Worm (Caenorhabditis elegans): Measurements from ENCODE around the gene csr-1.

The csr-1 gene

DNA sequence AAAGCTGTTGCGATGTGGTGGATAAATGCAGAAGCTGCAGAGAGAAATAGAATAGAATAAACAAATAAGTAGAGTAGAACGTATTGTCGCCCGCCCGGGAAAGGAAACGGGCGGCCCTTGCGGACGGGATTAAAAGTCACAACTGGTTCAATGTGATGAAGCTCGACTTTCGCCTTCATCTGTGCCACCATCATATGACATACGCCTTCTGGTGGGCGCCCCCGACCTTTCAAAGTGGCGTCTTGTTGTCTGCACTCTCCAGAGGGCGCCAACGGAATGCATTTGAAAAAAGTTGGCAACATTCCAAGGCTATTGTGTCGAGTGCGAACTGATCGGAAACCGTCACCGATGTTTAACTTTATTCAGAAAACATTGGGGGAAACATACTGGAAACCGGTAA, 13.8 kb upstream of the csr-1 start:
- no peak for TF ChIP-seq pag-3 (tag; optimal IDR thresholded peaks at IDR 0.05; ENCODE audit: borderline replicate concordance)
- TF ChIP-seq ceh-34 (tag; optimal IDR thresholded peaks at IDR 0.05) = peak; percentile 27

DNA sequence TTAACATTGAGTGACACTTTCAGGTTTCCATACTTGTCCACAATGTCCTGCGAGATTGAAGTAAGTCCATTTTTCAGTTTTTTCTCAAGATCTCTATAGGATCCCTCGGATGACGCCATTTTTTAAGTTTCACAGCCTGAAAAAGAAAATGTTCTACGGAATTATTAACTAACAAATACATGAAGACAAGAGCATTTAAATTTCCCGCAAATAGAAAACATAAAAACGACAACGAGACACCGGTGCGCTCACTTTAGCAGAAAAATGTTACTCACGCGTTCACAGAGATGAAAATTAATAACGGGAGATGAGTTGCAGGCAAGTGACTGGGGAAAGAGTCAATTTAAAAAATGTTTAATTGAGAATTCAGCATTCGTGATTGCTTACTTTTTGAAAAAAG, 10.6 kb upstream of the csr-1 start, which contains the start of gene czw-1:
TSS of gene czw-1 (minus strand) at position 369 of the 400 bp plus-strand sequence.
- TF ChIP-seq elt-4 (tag; optimal IDR thresholded peaks at IDR 0.05) = no peak
- TF ChIP-seq ceh-14 (tag; optimal IDR thresholded peaks at IDR 0.05) = no peak
- TF ChIP-seq zip-5 (tag; optimal IDR thresholded peaks at IDR 0.05) = no peak
- no peak for TF ChIP-seq ceh-6 (GFP tag; optimal IDR thresholded peaks at IDR 0.05)
- TF ChIP-seq Y22D7AL.16 (tag; optimal IDR thresholded peaks at IDR 0.05) = no peak
- TF ChIP-seq unc-3 (GFP tag; conservative IDR thresholded peaks at IDR 0.05) = no peak
- TF ChIP-seq unc-3 (tag; optimal IDR thresholded peaks at IDR 0.05) = no peak
- TF ChIP-seq hlh-6 (tag; optimal IDR thresholded peaks at IDR 0.05) = no peak
- TF ChIP-seq ceh-31 (tag; optimal IDR thresholded peaks at IDR 0.05) = no peak
- no peak for TF ChIP-seq pros-1 (tag; optimal IDR thresholded peaks at IDR 0.05)
- TF ChIP-seq ceh-22 (tag; optimal IDR thresholded peaks at IDR 0.05) = no peak
- TF ChIP-seq lim-6 (tag; optimal IDR thresholded peaks at IDR 0.05) = no peak
- TF ChIP-seq ceh-9 (tag; optimal IDR thresholded peaks at IDR 0.05) = no peak
- TF ChIP-seq lin-11 (tag; optimal IDR thresholded peaks at IDR 0.05) = no peak

DNA sequence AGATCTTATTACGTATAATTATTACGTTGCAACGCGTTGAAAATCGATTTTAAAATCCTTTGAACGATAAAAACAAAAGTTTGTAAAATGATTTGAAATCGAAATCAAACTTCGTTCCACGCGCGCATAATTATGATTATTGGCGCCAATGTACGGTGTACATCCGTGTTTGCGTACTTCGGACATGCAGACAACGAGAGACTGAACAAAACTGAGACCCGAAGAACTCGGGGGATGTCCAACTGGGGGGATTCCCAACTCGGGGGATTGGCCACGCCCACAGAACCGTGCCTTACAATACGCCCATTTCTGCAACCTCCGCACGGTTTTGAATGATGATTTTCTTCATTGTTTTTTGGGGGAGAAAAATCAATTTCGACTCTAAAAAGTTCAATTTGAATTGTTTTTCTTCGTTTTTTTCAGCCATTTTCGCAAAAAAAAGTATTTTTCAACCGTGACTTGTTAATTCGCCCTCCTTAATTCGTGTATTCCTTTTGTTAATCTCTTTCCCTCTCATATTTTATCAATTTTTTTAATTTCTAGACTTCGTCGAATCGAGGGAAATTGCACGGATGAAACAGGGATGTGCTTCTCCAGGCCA, 10.1 kb upstream of the csr-1 start, which contains the start of gene F20D12.12:
TSS of gene F20D12.12 (plus strand) at position 542 of the 601 bp plus-strand sequence.
- peak; percentile 79 for TF ChIP-seq rnt-1 (tag; optimal IDR thresholded peaks at IDR 0.05)
- TF ChIP-seq F13H6.1 (tag; optimal IDR thresholded peaks at IDR 0.05) = peak; percentile 50
- peak; percentile 72 for TF ChIP-seq nfya-1 (tag; optimal IDR thresholded peaks at IDR 0.05)
- peak; percentile 46 for TF ChIP-seq fax-1 (tag; optimal IDR thresholded peaks at IDR 0.05)
- peak; percentile 46 for TF ChIP-seq ttx-3 (tag; optimal IDR thresholded peaks at IDR 0.05)
- TF ChIP-seq ceh-34 (tag; optimal IDR thresholded peaks at IDR 0.05) = peak; percentile 72
- TF ChIP-seq unc-42 (tag; optimal IDR thresholded peaks at IDR 0.05) = peak; percentile 67
- TF ChIP-seq C08G9.2 (tag; optimal IDR thresholded peaks at IDR 0.05) = peak; percentile 66
- TF ChIP-seq unc-86 (tag; optimal IDR thresholded peaks at IDR 0.05) = peak; percentile 32
- peak; percentile 14 for TF ChIP-seq ahr-1 (tag; optimal IDR thresholded peaks at IDR 0.05)
- peak; percentile 51 for TF ChIP-seq zip-5 (tag; optimal IDR thresholded peaks at IDR 0.05)
- peak; percentile 76 for TF ChIP-seq ceh-18 (tag; optimal IDR thresholded peaks at IDR 0.05)
- TF ChIP-seq tbx-2 (tag; optimal IDR thresholded peaks at IDR 0.05) = peak; percentile 81
- peak; percentile 22 for TF ChIP-seq mec-3 (tag; optimal IDR thresholded peaks at IDR 0.05; ENCODE audit: borderline replicate concordance)
- peak; percentile 68 for TF ChIP-seq ref-2 (tag; optimal IDR thresholded peaks at IDR 0.05)
- peak; percentile 64 for TF ChIP-seq tbx-7 (tag; optimal IDR thresholded peaks at IDR 0.05)
- peak; percentile 45 for TF ChIP-seq ceh-2 (tag; optimal IDR thresholded peaks at IDR 0.05)
- peak; percentile 44 for TF ChIP-seq elt-2 (tag; optimal IDR thresholded peaks at IDR 0.05)
- peak; percentile 34; the same call in 1 of the 2 replicates for TF ChIP-seq unc-3 (GFP tag; conservative IDR thresholded peaks at IDR 0.05)
- TF ChIP-seq unc-3 (tag; optimal IDR thresholded peaks at IDR 0.05) = peak; percentile 32
- TF ChIP-seq ceh-45 (GFP tag; IDR thresholded peaks at IDR 0.05) = peak; percentile 58; the same call in 1 of the 2 replicates
- TF ChIP-seq fkh-6 (tag; optimal IDR thresholded peaks at IDR 0.05) = peak; percentile 31
- peak; percentile 85 for TF ChIP-seq ceh-31 (tag; optimal IDR thresholded peaks at IDR 0.05)
- TF ChIP-seq ets-4 (tag; optimal IDR thresholded peaks at IDR 0.05) = peak; percentile 56
- TF ChIP-seq hlh-15 (tag; optimal IDR thresholded peaks at IDR 0.05) = peak; percentile 4
- TF ChIP-seq ceh-14 (tag; optimal IDR thresholded peaks at IDR 0.05) = peak; percentile 68

DNA sequence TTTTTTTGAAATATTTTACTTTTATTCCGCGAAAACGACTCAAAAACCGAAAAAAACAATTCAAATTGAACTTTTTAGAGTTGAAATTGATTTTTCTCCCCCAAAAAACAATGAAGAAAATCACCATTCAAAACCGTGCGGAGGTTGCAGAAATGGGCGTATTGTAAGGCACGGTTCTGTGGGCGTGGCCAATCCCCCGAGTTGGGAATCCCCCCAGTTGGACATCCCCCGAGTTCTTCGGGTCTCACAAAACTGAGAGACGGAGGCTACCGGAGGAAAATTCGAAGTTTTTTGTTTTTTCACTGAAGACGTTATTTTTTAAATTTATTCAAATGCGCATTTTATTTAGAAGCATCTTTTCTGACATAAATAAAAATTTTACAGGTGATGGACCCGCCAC, 8.8 kb upstream of the csr-1 start, which contains the start of gene mcm-3AP:
TSS of gene mcm-3AP (plus strand) at position 383 of the 400 bp plus-strand sequence.
- TF ChIP-seq zip-5 (tag; optimal IDR thresholded peaks at IDR 0.05) (peak; percentile 11), elt-2 (tag; optimal IDR thresholded peaks at IDR 0.05) (peak; percentile 5), dmd-4 (tag; optimal IDR thresholded peaks at IDR 0.05; ENCODE audit: borderline replicate concordance) (peak; percentile 6), C08G9.2 (tag; optimal IDR thresholded peaks at IDR 0.05) (peak; percentile 53), nfya-1 (tag; optimal IDR thresholded peaks at IDR 0.05) (peak; percentile 11), ceh-45 (GFP tag; IDR thresholded peaks at IDR 0.05) (peak; percentile 43; the same call in 1 of the 2 replicates), F13H6.1 (tag; optimal IDR thresholded peaks at IDR 0.05) (peak; percentile 9), ceh-31 (tag; optimal IDR thresholded peaks at IDR 0.05) (peak; percentile 72), tbx-2 (tag; optimal IDR thresholded peaks at IDR 0.05) (peak; percentile 59), ceh-18 (tag; optimal IDR thresholded peaks at IDR 0.05) (peak; percentile 8)
